Fruit fly (Drosophila melanogaster) whole organism, embryonic: Measurements from ENCODE around the gene yrt.

Experiments
- Ada2b ChIP-seq: fragments of 200-800 bp; sonication (Bioruptor generic); IDR thresholded peaks from 2 replicates; pipeline ENCODE4 v1.3.6; 2022; ENCODE audit warnings: missing biosample characterization, missing genetic modification characterization
- Bgb ChIP-seq: fragments of 200-800 bp; sonication (Bioruptor generic); IDR thresholded peaks from 2 replicates; pipeline ENCODE4 v1.3.6; 2022; ENCODE audit warnings: missing biosample characterization, missing genetic modification characterization; ENCODE audit not compliant: partially characterized antibody
- CG10565 ChIP-seq: fragments of 200-800 bp; sonication (Bioruptor generic); optimal IDR thresholded peaks from 3 replicates; lab custom pipeline; 2016; ENCODE audit warnings: missing biosample characterization, mild to moderate bottlenecking, missing genetic modification characterization
- CG10959 ChIP-seq: fragments of 200-800 bp; sonication (Bioruptor generic); IDR thresholded peaks from 2 replicates; pipeline ENCODE4 v1.3.6; 2022; ENCODE audit warnings: missing biosample characterization, missing genetic modification characterization
- CG11398 ChIP-seq: fragments of 200-800 bp; sonication (Bioruptor generic); optimal IDR thresholded peaks from 2 replicates; lab custom pipeline; 2016; ENCODE audit warnings: missing biosample characterization, missing genetic modification characterization
- CG12155 ChIP-seq: fragments of 200-800 bp; sonication (Bioruptor generic); optimal IDR thresholded peaks from 3 replicates; lab custom pipeline; 2016; ENCODE audit warnings: missing biosample characterization, missing genetic modification characterization
- CG12942 ChIP-seq: fragments of 200-800 bp; sonication (Bioruptor generic); optimal IDR thresholded peaks from 3 replicates; lab custom pipeline; 2016; ENCODE audit warnings: missing biosample characterization, missing genetic modification characterization
- CG13775 ChIP-seq: fragments of 200-800 bp; sonication (Bioruptor generic); optimal IDR thresholded peaks from 3 replicates; lab custom pipeline; 2017; ENCODE audit warnings: missing biosample characterization, mild to moderate bottlenecking, missing genetic modification characterization
- CG15269 ChIP-seq: fragments of 200-800 bp; sonication (Bioruptor generic); optimal IDR thresholded peaks from 2 replicates; lab custom pipeline; 2018; ENCODE audit warnings: missing biosample characterization, mild to moderate bottlenecking, missing genetic modification characterization, moderate library complexity
- CG1792 ChIP-seq: fragments of 200-800 bp; sonication (Bioruptor generic); optimal IDR thresholded peaks from 2 replicates; lab custom pipeline; 2016; ENCODE audit warnings: missing biosample characterization, missing genetic modification characterization
- CG1832 ChIP-seq: fragments of 200-800 bp; sonication (Bioruptor generic); optimal IDR thresholded peaks from 2 replicates; lab custom pipeline; 2017; ENCODE audit warnings: missing biosample characterization, mild to moderate bottlenecking, missing genetic modification characterization, inconsistent platforms
- CG2116 ChIP-seq: fragments of 200-800 bp; sonication (Bioruptor generic); optimal IDR thresholded peaks from 3 replicates; lab custom pipeline; 2018; ENCODE audit warnings: missing biosample characterization, mild to moderate bottlenecking, missing genetic modification characterization
- CG2120 ChIP-seq: fragments of 200-800 bp; sonication (Bioruptor generic); optimal IDR thresholded peaks from 3 replicates; lab custom pipeline; 2016; ENCODE audit warnings: missing biosample characterization, missing genetic modification characterization
- CG30431 ChIP-seq: fragments of 200-800 bp; sonication (Bioruptor generic); optimal IDR thresholded peaks from 2 replicates; lab custom pipeline; 2017; ENCODE audit warnings: missing biosample characterization, missing genetic modification characterization
- CG31388 ChIP-seq: fragments of 200-800 bp; sonication (Bioruptor generic); optimal IDR thresholded peaks from 2 replicates; lab custom pipeline; 2016; ENCODE audit warnings: missing biosample characterization, missing genetic modification characterization
- CG3163 ChIP-seq: fragments of 200-800 bp; sonication (Bioruptor generic); optimal IDR thresholded peaks from 3 replicates; lab custom pipeline; 2016; ENCODE audit warnings: missing biosample characterization, missing genetic modification characterization
- CG32767 ChIP-seq: fragments of 200-800 bp; sonication (Bioruptor generic); IDR thresholded peaks from 2 replicates; pipeline ENCODE4 v1.3.6; 2022; ENCODE audit warnings: missing biosample characterization, missing genetic modification characterization
- CG32772 ChIP-seq: fragments of 200-800 bp; sonication (Bioruptor generic); IDR thresholded peaks from 2 replicates; pipeline ENCODE4 v1.3.6; 2022; ENCODE audit warnings: missing biosample characterization, missing genetic modification characterization
- CG33557 ChIP-seq: fragments of 200-800 bp; sonication (Bioruptor generic); optimal IDR thresholded peaks from 2 replicates; lab custom pipeline; 2019; ENCODE audit warnings: missing biosample characterization, mild to moderate bottlenecking, missing genetic modification characterization, moderate library complexity
- CG4404 ChIP-seq: fragments of 200-800 bp; sonication (Bioruptor generic); IDR thresholded peaks from 2 replicates; pipeline ENCODE4 v1.3.6; 2022; ENCODE audit warnings: missing biosample characterization, missing genetic modification characterization
- CG9817 ChIP-seq: fragments of 200-800 bp; sonication (Bioruptor generic); optimal IDR thresholded peaks from 2 replicates; lab custom pipeline; 2018; ENCODE audit warnings: missing biosample characterization, mild to moderate bottlenecking, missing genetic modification characterization, moderate library complexity
- CHES-1-like ChIP-seq: fragments of 200-800 bp; sonication (Bioruptor generic); optimal IDR thresholded peaks from 2 replicates; lab custom pipeline; 2016; ENCODE audit warnings: missing biosample characterization, missing genetic modification characterization
- Dip3 ChIP-seq: fragments of 200-800 bp; sonication (Bioruptor generic); optimal IDR thresholded peaks from 3 replicates; lab custom pipeline; 2016; ENCODE audit warnings: missing biosample characterization, missing genetic modification characterization
- Doc3 ChIP-seq: fragments of 200-800 bp; sonication (Bioruptor generic); IDR thresholded peaks from 3 replicates; pipeline ENCODE4 v1.3.6; 2022; ENCODE audit warnings: missing biosample characterization, missing genetic modification characterization; ENCODE audit not compliant: partially characterized antibody
- Dp ChIP-seq: fragments of 200-800 bp; sonication (Bioruptor generic); optimal IDR thresholded peaks from 2 replicates; lab custom pipeline; 2018; ENCODE audit warnings: missing biosample characterization, mild to moderate bottlenecking, missing genetic modification characterization, moderate library complexity
- Drgx ChIP-seq: fragments of 200-800 bp; sonication (Bioruptor generic); IDR thresholded peaks from 2 replicates; pipeline ENCODE4 v1.3.6; 2022; ENCODE audit warnings: missing biosample characterization, missing genetic modification characterization
- Hand ChIP-seq: fragments of 200-800 bp; sonication (Bioruptor generic); optimal IDR thresholded peaks from 2 replicates; lab custom pipeline; 2017; ENCODE audit warnings: mild to moderate bottlenecking, missing biosample characterization, missing genetic modification reagents, missing genetic modification characterization
- Hr3 ChIP-seq: fragments of 200-800 bp; sonication (Bioruptor generic); optimal IDR thresholded peaks from 3 replicates; lab custom pipeline; 2016; ENCODE audit warnings: missing biosample characterization, missing genetic modification characterization
- Lim3 ChIP-seq: fragments of 200-800 bp; sonication (Bioruptor generic); IDR thresholded peaks from 2 replicates; pipeline ENCODE4 v1.3.6; 2022; ENCODE audit warnings: missing biosample characterization, missing genetic modification characterization
- Max ChIP-seq: fragments of 200-800 bp; sonication (Bioruptor generic); optimal IDR thresholded peaks from 2 replicates; lab custom pipeline; 2016; ENCODE audit warnings: missing biosample characterization, mild to moderate bottlenecking, missing genetic modification characterization
- Opbp ChIP-seq: fragments of 200-800 bp; sonication (Bioruptor generic); IDR thresholded peaks from 3 replicates; pipeline ENCODE4 v1.3.6; 2022; ENCODE audit warnings: missing biosample characterization, missing genetic modification characterization; ENCODE audit not compliant: partially characterized antibody
- Six4 ChIP-seq: fragments of 200-800 bp; sonication (Bioruptor generic); optimal IDR thresholded peaks from 2 replicates; lab custom pipeline; 2016; ENCODE audit warnings: missing biosample characterization, missing genetic modification characterization
- Vsx1 ChIP-seq: fragments of 200-800 bp; sonication (Bioruptor generic); optimal IDR thresholded peaks from 2 replicates; lab custom pipeline; 2017; ENCODE audit warnings: missing biosample characterization, mild to moderate bottlenecking, missing genetic modification characterization, missing genetic modification reagents
- ac ChIP-seq: fragments of 200-800 bp; sonication (Bioruptor generic); optimal IDR thresholded peaks from 3 replicates; lab custom pipeline; 2017; ENCODE audit warnings: missing biosample characterization, mild to moderate bottlenecking, missing genetic modification characterization
- amos ChIP-seq: fragments of 200-800 bp; sonication (Bioruptor generic); IDR thresholded peaks from 2 replicates; pipeline ENCODE4 v1.3.6; 2022; ENCODE audit warnings: missing biosample characterization, missing genetic modification characterization; ENCODE audit not compliant: partially characterized antibody
- bsh ChIP-seq, 2 experiments: fragments of 200-800 bp; sonication (Bioruptor generic); optimal IDR thresholded peaks; 2 replicates each; lab custom pipeline; 2017 to 2018; ENCODE audit warnings: mild to moderate bottlenecking in 2 of 2, missing biosample characterization in 2 of 2, missing genetic modification characterization in 2 of 2, moderate library complexity in 1 of 2
- ci ChIP-seq: fragments of 200-800 bp; sonication (Bioruptor generic); IDR thresholded peaks from 3 replicates; pipeline ENCODE4 v1.3.6; 2022; ENCODE audit warnings: missing biosample characterization, missing genetic modification characterization
- crc ChIP-seq: fragments of 200-800 bp; sonication (Bioruptor generic); optimal IDR thresholded peaks from 2 replicates; lab custom pipeline; 2016; ENCODE audit warnings: missing biosample characterization, missing genetic modification characterization
- croc ChIP-seq: fragments of 200-800 bp; sonication (Bioruptor generic); conservative IDR thresholded peaks from 3 replicates; pipeline ENCODE4 v1.3.6; 2022; ENCODE audit warnings: missing biosample characterization, missing genetic modification characterization
- da ChIP-seq: fragments of 200-800 bp; sonication (Bioruptor generic); optimal IDR thresholded peaks from 2 replicates; lab custom pipeline; 2016; ENCODE audit warnings: missing biosample characterization, missing genetic modification characterization
- dm ChIP-seq: fragments of 200-800 bp; sonication (Bioruptor generic); optimal IDR thresholded peaks from 3 replicates; lab custom pipeline; 2016; ENCODE audit warnings: missing biosample characterization, missing genetic modification characterization
- dmrt99B ChIP-seq: fragments of 200-800 bp; sonication (Bioruptor generic); optimal IDR thresholded peaks from 2 replicates; lab custom pipeline; 2018; ENCODE audit warnings: missing biosample characterization, mild to moderate bottlenecking, missing genetic modification characterization, moderate library complexity
- emc ChIP-seq: fragments of 200-800 bp; sonication (Bioruptor generic); optimal IDR thresholded peaks from 2 replicates; lab custom pipeline; 2016; ENCODE audit warnings: missing biosample characterization, missing genetic modification characterization
- eve ChIP-seq, 2 experiments: fragments of >200 bp; optimal IDR thresholded peaks; 2 replicates each; lab custom pipeline; 2017; ENCODE audit warnings: missing biosample characterization in 2 of 2, missing genetic modification characterization in 2 of 2
- gcm ChIP-seq: fragments of 200-800 bp; sonication (Bioruptor generic); optimal IDR thresholded peaks from 2 replicates; lab custom pipeline; 2019; ENCODE audit warnings: missing biosample characterization, mild to moderate bottlenecking, missing genetic modification characterization, moderate library complexity
- onecut ChIP-seq: fragments of 200-800 bp; sonication (Bioruptor generic); IDR thresholded peaks from 2 replicates; pipeline ENCODE4 v1.3.6; 2022; ENCODE audit warnings: missing biosample characterization, missing genetic modification characterization
- pfk ChIP-seq: fragments of 200-800 bp; sonication (Bioruptor generic); optimal IDR thresholded peaks from 2 replicates; lab custom pipeline; 2018; ENCODE audit warnings: missing biosample characterization, mild to moderate bottlenecking, missing genetic modification characterization, moderate library complexity
- phol ChIP-seq: fragments of 200-800 bp; sonication (Bioruptor generic); optimal IDR thresholded peaks from 3 replicates; lab custom pipeline; 2018; ENCODE audit warnings: missing biosample characterization, mild to moderate bottlenecking, missing genetic modification characterization, moderate library complexity
- seq ChIP-seq: fragments of 200-800 bp; sonication (Bioruptor generic); IDR thresholded peaks from 2 replicates; pipeline ENCODE4 v1.3.6; 2022; ENCODE audit warnings: missing biosample characterization, missing genetic modification characterization
- so ChIP-seq: fragments of 200-800 bp; sonication (Bioruptor generic); IDR thresholded peaks from 3 replicates; pipeline ENCODE4 v1.3.6; 2022; ENCODE audit warnings: missing biosample characterization, missing genetic modification characterization
- sob ChIP-seq: fragments of 200-800 bp; sonication (Bioruptor generic); IDR thresholded peaks from 2 replicates; pipeline ENCODE4 v1.3.6; 2022; ENCODE audit warnings: missing biosample characterization, missing genetic modification characterization
- tio ChIP-seq: fragments of 200-800 bp; sonication (Bioruptor generic); optimal IDR thresholded peaks from 2 replicates; lab custom pipeline; 2017; ENCODE audit warnings: missing biosample characterization, missing genetic modification characterization, inconsistent platforms

Gene yrt

dm6 chr3R:13469246-13469645, 34.5 kb upstream of the yrt start (continued):
- no peak for TF ChIP-seq onecut (GFP tag; lab: Robert Waterston, UW)
- TF ChIP-seq CG1832 (GFP tag; lab: Kevin White, UChicago) = no peak
- TF ChIP-seq Vsx1 = no peak
- no peak for TF ChIP-seq CG30431 (GFP tag; lab: Kevin White, UChicago)
- peak; percentile 11 for TF ChIP-seq CG33557
- TF ChIP-seq CG15269 (tag; lab: Kevin White, UChicago) = no peak
- TF ChIP-seq Opbp (GFP tag; lab: Robert Waterston, UW) = no peak
- TF ChIP-seq dm (GFP tag; lab: Kevin White, UChicago) = no peak
- no peak for TF ChIP-seq eve (GFP tag; optimal IDR thresholded peaks at IDR 0.05; lab: Kevin White, UChicago)
- TF ChIP-seq CG2120 (GFP tag; lab: Kevin White, UChicago) = peak; percentile 8
- TF ChIP-seq CG31388 (GFP tag; lab: Kevin White, UChicago) = no peak
- TF ChIP-seq bsh (GFP tag; optimal IDR thresholded peaks at IDR 0.05; lab: Kevin White, UChicago) = peak in 1 of 2 experiments; percentile 59
- TF ChIP-seq CG1792 = no peak
- peak; percentile 39 for TF ChIP-seq dmrt99B
- no peak for TF ChIP-seq CG3163 (GFP tag; lab: Kevin White, UChicago)
- no peak for TF ChIP-seq Ada2b (GFP tag; lab: Robert Waterston, UW)
- no peak for TF ChIP-seq Lim3
- no peak for TF ChIP-seq so (GFP tag; lab: Robert Waterston, UW)
- no peak for TF ChIP-seq CG11398
- TF ChIP-seq CHES-1-like (GFP tag; lab: Kevin White, UChicago) = no peak
- TF ChIP-seq Dp (GFP tag; lab: Kevin White, UChicago) = no peak
- no peak for TF ChIP-seq emc (GFP tag; lab: Kevin White, UChicago)
- TF ChIP-seq pfk (GFP tag; lab: Kevin White, UChicago) = no peak
- TF ChIP-seq CG4404 (GFP tag; lab: Robert Waterston, UW) = peak; percentile 46; the same call in 1 of the 2 replicates
- 0 out of 2 replicates have a peak, but pooled peaks have one; percentile 19 for TF ChIP-seq CG10959 (GFP tag; lab: Robert Waterston, UW)
- TF ChIP-seq Bgb = no peak
- no peak for TF ChIP-seq Hand
- no peak for TF ChIP-seq CG10565
- TF ChIP-seq Dip3 (GFP tag; lab: Kevin White, UChicago) = no peak
- TF ChIP-seq da = no peak
- no peak for TF ChIP-seq Hr3 (GFP tag; lab: Kevin White, UChicago)
- no peak for TF ChIP-seq Six4 (GFP tag; lab: Kevin White, UChicago)
- no peak for TF ChIP-seq tio (GFP tag; lab: Kevin White, UChicago)
- TF ChIP-seq gcm (GFP tag; lab: Kevin White, UChicago) = peak; percentile 80
- no peak for TF ChIP-seq phol (tag; lab: Kevin White, UChicago)
- no peak for TF ChIP-seq seq (GFP tag; lab: Robert Waterston, UW)
- TF ChIP-seq sob = 0 out of 2 replicates have a peak, but pooled peaks have one; percentile 11
- no peak for TF ChIP-seq CG32767 (GFP tag; lab: Robert Waterston, UW)
- TF ChIP-seq Drgx (GFP tag; lab: Robert Waterston, UW) = no peak
- TF ChIP-seq CG13775 (GFP tag; lab: Kevin White, UChicago) = peak; percentile 20
- TF ChIP-seq CG12155 (GFP tag; lab: Kevin White, UChicago) = peak; percentile 4
- TF ChIP-seq ac (GFP tag; lab: Kevin White, UChicago) = no peak
- TF ChIP-seq ci = no peak
- peak; percentile 58 for TF ChIP-seq CG32772 (GFP tag; lab: Robert Waterston, UW)
- no peak for TF ChIP-seq CG12942 (GFP tag; lab: Kevin White, UChicago)
- TF ChIP-seq croc = peak; percentile 34; the same call in 2 of the 3 replicates
- TF ChIP-seq CG9817 = no peak
- TF ChIP-seq Doc3 (GFP tag; lab: Robert Waterston, UW) = no peak
- TF ChIP-seq crc = no peak
- no peak for TF ChIP-seq Max (GFP tag; lab: Kevin White, UChicago)
- TF ChIP-seq CG2116 (GFP tag; lab: Kevin White, UChicago) = no peak
- no peak for TF ChIP-seq amos
